Worm (Caenorhabditis elegans): ENCODE data around the gene lea-1.

lea-1 gene

ce11 chrV:9983529-9983928 lies 28.2 kb upstream of the lea-1 start (continued):
- no peak for TF ChIP-seq ZK546.5 (tag; optimal IDR thresholded peaks at IDR 0.05)
- TF ChIP-seq F44E2.7 (GFP tag; IDR thresholded peaks at IDR 0.05) = no peak
- TF ChIP-seq attf-4 (tag; optimal IDR thresholded peaks at IDR 0.05) = no peak
- no peak for TF ChIP-seq nhr-41 (GFP tag; IDR thresholded peaks at IDR 0.05)
- no peak for TF ChIP-seq madf-5 (GFP tag; IDR thresholded peaks at IDR 0.05)
- TF ChIP-seq zip-11 (GFP tag; IDR thresholded peaks at IDR 0.05) = no peak
- no peak for TF ChIP-seq nhr-25 (tag; optimal IDR thresholded peaks at IDR 0.05; ENCODE audit: borderline replicate concordance, insufficient read depth)
- no peak for TF ChIP-seq skn-1 (tag; optimal IDR thresholded peaks at IDR 0.05)
- TF ChIP-seq dve-1 (tag; optimal IDR thresholded peaks at IDR 0.05; ENCODE audit: insufficient read depth) = peak; percentile 33
- TF ChIP-seq snpc-1.2 (GFP tag; IDR thresholded peaks at IDR 0.05) = 0 out of 2 replicates have a peak, but pooled peaks have one; percentile 18
- TF ChIP-seq F26F4.8 (GFP tag; conservative IDR thresholded peaks at IDR 0.05) = no peak
- no peak for TF ChIP-seq php-3 (GFP tag; IDR thresholded peaks at IDR 0.05)
- TF ChIP-seq hmg-1.1 (GFP tag; IDR thresholded peaks at IDR 0.05) = 0 out of 2 replicates have a peak, but pooled peaks have one; percentile 24
- no peak for TF ChIP-seq nhr-10 (tag; optimal IDR thresholded peaks at IDR 0.05)
- TF ChIP-seq spr-1 (tag; optimal IDR thresholded peaks at IDR 0.05) = no peak
- TF ChIP-seq nhr-76 (tag; optimal IDR thresholded peaks at IDR 0.05) = no peak
- no peak for TF ChIP-seq hif-1 (tag; optimal IDR thresholded peaks at IDR 0.05)
- no peak for TF ChIP-seq tag-97 (GFP tag; IDR thresholded peaks at IDR 0.05)
- no peak for TF ChIP-seq nhr-48 (tag; optimal IDR thresholded peaks at IDR 0.05)
- no peak for TF ChIP-seq fkh-10 (GFP tag; optimal IDR thresholded peaks at IDR 0.05)
- no peak for TF ChIP-seq F37D6.2 (tag; optimal IDR thresholded peaks at IDR 0.05)
- TF ChIP-seq saeg-2 (GFP tag; IDR thresholded peaks at IDR 0.05) = no peak
- no peak for TF ChIP-seq mxl-3 (GFP tag; optimal IDR thresholded peaks at IDR 0.05)
- TF ChIP-seq lin-39 (tag; optimal IDR thresholded peaks at IDR 0.05) = no peak
- TF ChIP-seq zfp-3 (GFP tag; conservative IDR thresholded peaks at IDR 0.05) = peak; percentile 77
- TF ChIP-seq aha-1 (tag) = peak; percentile 40
- TF ChIP-seq ztf-11 (tag; optimal IDR thresholded peaks at IDR 0.05) = no peak
- no peak for TF ChIP-seq duxl-1 (tag; optimal IDR thresholded peaks at IDR 0.05; ENCODE audit: poor library complexity)
- no peak for TF ChIP-seq egl-27 (tag; optimal IDR thresholded peaks at IDR 0.05)
- TF ChIP-seq zfp-2 (tag; optimal IDR thresholded peaks at IDR 0.05) = no peak
- no peak for TF ChIP-seq lir-3 (tag; optimal IDR thresholded peaks at IDR 0.05)
- peak; percentile 15; the same call in 1 of the 2 replicates for TF ChIP-seq mdt-29 (GFP tag; IDR thresholded peaks at IDR 0.05)
- TF ChIP-seq nhr-6 (tag; optimal IDR thresholded peaks at IDR 0.05) = no peak
- no peak for TF ChIP-seq zag-1 (tag; optimal IDR thresholded peaks at IDR 0.05)
- TF ChIP-seq dpl-1 (GFP tag; optimal IDR thresholded peaks at IDR 0.05) = no peak
- no peak for TF ChIP-seq unc-39 (tag; optimal IDR thresholded peaks at IDR 0.05)
- no peak for TF ChIP-seq zip-2 (tag; optimal IDR thresholded peaks at IDR 0.05)
- no peak for TF ChIP-seq ceh-82 (tag; optimal IDR thresholded peaks at IDR 0.05)
- TF ChIP-seq lin-13 (GFP tag; optimal IDR thresholded peaks at IDR 0.05) = no peak
- no peak for TF ChIP-seq D1046.2 (GFP tag; IDR thresholded peaks at IDR 0.05)
- no peak for TF ChIP-seq ama-1 (optimal IDR thresholded peaks at IDR 0.05)
- TF ChIP-seq Y48G9A.11 (GFP tag; IDR thresholded peaks at IDR 0.05) = no peak
- no peak for TF ChIP-seq F10B5.3 (tag; optimal IDR thresholded peaks at IDR 0.05)
- TF ChIP-seq ceh-28 (tag; optimal IDR thresholded peaks at IDR 0.05) = no peak
- TF ChIP-seq lim-7 (GFP tag; IDR thresholded peaks at IDR 0.05) = no peak
- no peak for TF ChIP-seq ces-1 (GFP tag; optimal IDR thresholded peaks at IDR 0.05)
- peak; percentile 11; the same call in 1 of the 2 replicates for TF ChIP-seq dmd-6 (GFP tag; IDR thresholded peaks at IDR 0.05)
- TF ChIP-seq lin-1 (GFP tag; IDR thresholded peaks at IDR 0.05) = 0 out of 2 replicates have a peak, but pooled peaks have one; percentile 25
- no peak for TF ChIP-seq cey-2 (tag; optimal IDR thresholded peaks at IDR 0.05; ENCODE audit: borderline replicate concordance, insufficient read depth)
- TF ChIP-seq rbr-2 (tag; optimal IDR thresholded peaks at IDR 0.05) = no peak
- TF ChIP-seq spr-3 (GFP tag; optimal IDR thresholded peaks at IDR 0.05) = no peak
- TF ChIP-seq madf-9 (GFP tag; conservative IDR thresholded peaks at IDR 0.05) = no peak

All from whole organism, L4 larva.